Fruit fly (Drosophila melanogaster) whole organism, embryonic: Measurements from ENCODE around the gene Eig71Ei.

Experiments used
- B-H2 ChIP-seq: fragments of 200-800 bp; sonication (Bioruptor generic); optimal IDR thresholded peaks from 2 replicates; lab custom pipeline; 2018; ENCODE audit warnings: missing biosample characterization, mild to moderate bottlenecking, missing genetic modification characterization
- CG11504 ChIP-seq: fragments of 200-800 bp; sonication (Bioruptor generic); optimal IDR thresholded peaks from 3 replicates; lab custom pipeline; 2019; ENCODE audit warnings: missing biosample characterization, mild to moderate bottlenecking, missing genetic modification characterization, moderate library complexity
- CG12071 ChIP-seq: fragments of 200-800 bp; sonication (Bioruptor generic); optimal IDR thresholded peaks from 3 replicates; lab custom pipeline; 2018; ENCODE audit warnings: missing biosample characterization, mild to moderate bottlenecking, missing genetic modification characterization
- CG13123 ChIP-seq: fragments of 200-800 bp; sonication (Bioruptor generic); optimal IDR thresholded peaks from 2 replicates; lab custom pipeline; 2016; ENCODE audit warnings: missing biosample characterization, missing genetic modification characterization
- CG13624 ChIP-seq: fragments of 200-800 bp; sonication (Bioruptor generic); optimal IDR thresholded peaks from 2 replicates; lab custom pipeline; 2016; ENCODE audit warnings: missing biosample characterization, missing genetic modification characterization
- CG13894 ChIP-seq: fragments of 200-800 bp; sonication (Bioruptor generic); optimal IDR thresholded peaks from 3 replicates; lab custom pipeline; 2018; ENCODE audit warnings: missing biosample characterization, mild to moderate bottlenecking, missing genetic modification characterization, moderate library complexity
- CG14710 ChIP-seq: fragments of 200-800 bp; sonication (Bioruptor generic); optimal IDR thresholded peaks from 3 replicates; lab custom pipeline; 2019; ENCODE audit warnings: missing biosample characterization, mild to moderate bottlenecking, missing genetic modification characterization, moderate library complexity
- CG14965 ChIP-seq: fragments of 200-800 bp; sonication (Bioruptor generic); optimal IDR thresholded peaks from 2 replicates; lab custom pipeline; 2016; ENCODE audit warnings: missing biosample characterization, missing genetic modification characterization, borderline replicate concordance
- CG15073 ChIP-seq: fragments of 200-800 bp; sonication (Bioruptor generic); optimal IDR thresholded peaks from 2 replicates; lab custom pipeline; 2016; ENCODE audit warnings: missing biosample characterization, missing genetic modification characterization
- CG15479 ChIP-seq: fragments of 200-800 bp; sonication (Bioruptor generic); optimal IDR thresholded peaks from 3 replicates; lab custom pipeline; 2019; ENCODE audit warnings: missing biosample characterization, mild to moderate bottlenecking, missing genetic modification characterization, moderate library complexity
- CG16863 ChIP-seq: fragments of 200-800 bp; sonication (Bioruptor generic); optimal IDR thresholded peaks from 3 replicates; lab custom pipeline; 2016; ENCODE audit warnings: missing biosample characterization, missing genetic modification characterization
- CG17612 ChIP-seq: fragments of 200-800 bp; sonication (Bioruptor generic); IDR thresholded peaks from 2 replicates; pipeline ENCODE4 v1.3.6; 2022; ENCODE audit warnings: missing biosample characterization, missing genetic modification characterization
- CG18619 ChIP-seq: fragments of 200-800 bp; sonication (Bioruptor generic); optimal IDR thresholded peaks from 3 replicates; lab custom pipeline; 2017; ENCODE audit warnings: missing biosample characterization, mild to moderate bottlenecking, missing genetic modification characterization
- CG34376 ChIP-seq: fragments of 200-800 bp; sonication (Bioruptor generic); optimal IDR thresholded peaks from 2 replicates; lab custom pipeline; 2018; ENCODE audit warnings: missing biosample characterization, mild to moderate bottlenecking, missing genetic modification characterization
- CG4854 ChIP-seq: fragments of 200-800 bp; sonication (Bioruptor generic); optimal IDR thresholded peaks from 2 replicates; lab custom pipeline; 2016; ENCODE audit warnings: missing biosample characterization, missing genetic modification characterization, inconsistent platforms
- CG6813 ChIP-seq: fragments of 200-800 bp; sonication (Bioruptor generic); optimal IDR thresholded peaks from 2 replicates; lab custom pipeline; 2017; ENCODE audit warnings: missing biosample characterization, missing genetic modification characterization, mild to moderate bottlenecking, moderate library complexity, missing genetic modification reagents
- CG7839 ChIP-seq: fragments of 200-800 bp; sonication (Bioruptor generic); optimal IDR thresholded peaks from 3 replicates; lab custom pipeline; 2018; ENCODE audit warnings: missing biosample characterization, mild to moderate bottlenecking, missing genetic modification characterization, moderate library complexity
- CG8944 ChIP-seq: fragments of 200-800 bp; sonication (Bioruptor generic); optimal IDR thresholded peaks from 3 replicates; lab custom pipeline; 2016; ENCODE audit warnings: missing biosample characterization, missing genetic modification characterization
- CTCF ChIP-seq: fragments of 200-800 bp; sonication (Bioruptor generic); optimal IDR thresholded peaks from 2 replicates; lab custom pipeline; 2017; ENCODE audit warnings: missing biosample characterization, mild to moderate bottlenecking, missing genetic modification characterization, moderate library complexity
- D19A ChIP-seq: fragments of 200-800 bp; optimal IDR thresholded peaks from 3 replicates; lab custom pipeline; 2019; ENCODE audit warnings: missing biosample characterization, mild to moderate bottlenecking, missing genetic modification characterization, moderate library complexity
- ERR ChIP-seq: fragments of 200-800 bp; sonication (Bioruptor generic); optimal IDR thresholded peaks from 2 replicates; lab custom pipeline; 2016; ENCODE audit warnings: missing biosample characterization, missing genetic modification characterization
- Ets65A ChIP-seq: fragments of 200-800 bp; sonication (Bioruptor generic); peaks from one replicate; lab custom pipeline; 2016; ENCODE audit warnings: missing biosample characterization, missing genetic modification characterization
- HmgZ ChIP-seq: fragments of 200-800 bp; sonication (Bioruptor generic); optimal IDR thresholded peaks from 2 replicates; lab custom pipeline; 2018; ENCODE audit warnings: missing biosample characterization, mild to moderate bottlenecking, missing genetic modification characterization
- Hsf ChIP-seq: fragments of 200-800 bp; sonication (Bioruptor generic); optimal IDR thresholded peaks from 3 replicates; lab custom pipeline; 2016; ENCODE audit warnings: missing biosample characterization, missing genetic modification characterization
- Meics ChIP-seq: fragments of 200-800 bp; sonication (Bioruptor generic); optimal IDR thresholded peaks from 2 replicates; lab custom pipeline; 2017; ENCODE audit warnings: missing biosample characterization, mild to moderate bottlenecking, missing genetic modification characterization
- Pdp1 ChIP-seq, 2 experiments: fragments of 200-800 bp; sonication (Bioruptor generic); optimal IDR thresholded peaks; 3 replicates each; lab custom pipeline; 2016; ENCODE audit warnings: missing biosample characterization in 2 of 2, missing genetic modification characterization in 2 of 2, mild to moderate bottlenecking in 1 of 2, moderate library complexity in 1 of 2
- Poxn ChIP-seq: fragments of 200-800 bp; sonication (Bioruptor generic); IDR thresholded peaks from 2 replicates; pipeline ENCODE4 v1.3.6; 2022; ENCODE audit warnings: missing biosample characterization, missing genetic modification characterization
- Xrp1 ChIP-seq: fragments of 200-800 bp; sonication (Bioruptor generic); IDR thresholded peaks from 2 replicates; pipeline ENCODE4 v1.3.6; 2022; ENCODE audit warnings: missing biosample characterization, missing genetic modification characterization
- ara ChIP-seq: fragments of 200-800 bp; sonication (Bioruptor generic); IDR thresholded peaks from 2 replicates; pipeline ENCODE4 v1.3.6; 2022; ENCODE audit warnings: missing biosample characterization, missing genetic modification characterization
- bowl ChIP-seq: fragments of 200-800 bp; sonication (Bioruptor generic); IDR thresholded peaks from 2 replicates; pipeline ENCODE4 v1.3.6; 2022; ENCODE audit warnings: missing biosample characterization, missing genetic modification characterization
- ci ChIP-seq: fragments of 200-800 bp; sonication (Bioruptor generic); IDR thresholded peaks from 3 replicates; pipeline ENCODE4 v1.3.6; 2022; ENCODE audit warnings: missing biosample characterization, missing genetic modification characterization
- corto ChIP-seq: fragments of 200-800 bp; sonication (Bioruptor generic); optimal IDR thresholded peaks from 2 replicates; lab custom pipeline; 2016; ENCODE audit warnings: missing biosample characterization, mild to moderate bottlenecking, missing genetic modification characterization, moderate library complexity
- dmrt11E ChIP-seq: fragments of 200-800 bp; sonication (Bioruptor generic); optimal IDR thresholded peaks from 3 replicates; lab custom pipeline; 2018; ENCODE audit warnings: missing biosample characterization, mild to moderate bottlenecking, missing genetic modification characterization, moderate library complexity
- ewg ChIP-seq: fragments of 200-800 bp; sonication (Bioruptor generic); optimal IDR thresholded peaks from 3 replicates; lab custom pipeline; 2017; ENCODE audit warnings: mild to moderate bottlenecking, missing biosample characterization, missing genetic modification reagents, missing genetic modification characterization
- fd96Cb ChIP-seq: fragments of 200-800 bp; sonication (Bioruptor generic); optimal IDR thresholded peaks from 2 replicates; lab custom pipeline; 2018; ENCODE audit warnings: missing biosample characterization, mild to moderate bottlenecking, missing genetic modification characterization, moderate library complexity
- gfzf ChIP-seq: fragments of 200-800 bp; sonication (Bioruptor generic); optimal IDR thresholded peaks from 2 replicates; lab custom pipeline; 2016; ENCODE audit warnings: missing biosample characterization, mild to moderate bottlenecking, missing genetic modification characterization, moderate library complexity
- insv ChIP-seq, 2 experiments: fragments of 200-800 bp; sonication (Bioruptor generic); optimal IDR thresholded peaks; 3 replicates each; lab custom pipeline; 2016 to 2018; ENCODE audit warnings: missing biosample characterization in 2 of 2, missing genetic modification characterization in 2 of 2
- jumu ChIP-seq: fragments of 200-800 bp; sonication (Bioruptor generic); optimal IDR thresholded peaks from 3 replicates; lab custom pipeline; 2016; ENCODE audit warnings: missing biosample characterization, missing genetic modification characterization
- oc ChIP-seq: fragments of 200-800 bp; sonication (Bioruptor generic); optimal IDR thresholded peaks from 2 replicates; lab custom pipeline; 2018; ENCODE audit warnings: missing biosample characterization, mild to moderate bottlenecking, missing genetic modification characterization, moderate library complexity
- org-1 ChIP-seq: fragments of 200-800 bp; sonication (Bioruptor generic); optimal IDR thresholded peaks from 2 replicates; lab custom pipeline; 2017; ENCODE audit warnings: missing biosample characterization, missing genetic modification characterization
- pnt ChIP-seq: fragments of 200-800 bp; sonication (Bioruptor generic); optimal IDR thresholded peaks from 3 replicates; lab custom pipeline; 2016; ENCODE audit warnings: missing biosample characterization, missing genetic modification characterization
- pum ChIP-seq: fragments of 200-800 bp; sonication (Bioruptor generic); optimal IDR thresholded peaks from 2 replicates; lab custom pipeline; 2016; ENCODE audit warnings: missing biosample characterization, missing genetic modification characterization
- sd ChIP-seq: fragments of 200-800 bp; sonication (Bioruptor generic); optimal IDR thresholded peaks from 3 replicates; lab custom pipeline; 2018; ENCODE audit warnings: missing biosample characterization, mild to moderate bottlenecking, missing genetic modification characterization, moderate library complexity
- sens ChIP-seq: fragments of 200-800 bp; sonication (Bioruptor generic); peaks from one replicate; lab custom pipeline; 2016; ENCODE audit warnings: missing biosample characterization, missing genetic modification characterization
- so ChIP-seq: fragments of 200-800 bp; sonication (Bioruptor generic); IDR thresholded peaks from 3 replicates; pipeline ENCODE4 v1.3.6; 2022; ENCODE audit warnings: missing biosample characterization, missing genetic modification characterization
- tgo ChIP-seq: fragments of 200-800 bp; sonication (Bioruptor generic); IDR thresholded peaks from 3 replicates; pipeline ENCODE4 v1.3.6; 2022; ENCODE audit warnings: missing biosample characterization, missing genetic modification characterization
- unc-4 ChIP-seq: fragments of 200-800 bp; sonication (Bioruptor generic); IDR thresholded peaks from 2 replicates; pipeline ENCODE4 v1.3.6; 2022; ENCODE audit warnings: missing biosample characterization, missing genetic modification characterization; ENCODE audit not compliant: partially characterized antibody
- vfl ChIP-seq: fragments of 200-800 bp; sonication (Bioruptor generic); optimal IDR thresholded peaks from 2 replicates; lab custom pipeline; 2016; ENCODE audit warnings: missing biosample characterization, missing genetic modification characterization
- wek ChIP-seq: fragments of 200-800 bp; sonication (Bioruptor generic); optimal IDR thresholded peaks from 3 replicates; lab custom pipeline; 2018; ENCODE audit warnings: missing biosample characterization, mild to moderate bottlenecking, missing genetic modification characterization, moderate library complexity
- wor ChIP-seq: fragments of 200-800 bp; sonication (Bioruptor generic); IDR thresholded peaks from 2 replicates; pipeline ENCODE4 v1.3.6; 2022; ENCODE audit warnings: missing biosample characterization, missing genetic modification characterization
- yki ChIP-seq: fragments of >200 bp; optimal IDR thresholded peaks from 3 replicates; lab custom pipeline; 2018

Eig71Ei gene

DNA sequence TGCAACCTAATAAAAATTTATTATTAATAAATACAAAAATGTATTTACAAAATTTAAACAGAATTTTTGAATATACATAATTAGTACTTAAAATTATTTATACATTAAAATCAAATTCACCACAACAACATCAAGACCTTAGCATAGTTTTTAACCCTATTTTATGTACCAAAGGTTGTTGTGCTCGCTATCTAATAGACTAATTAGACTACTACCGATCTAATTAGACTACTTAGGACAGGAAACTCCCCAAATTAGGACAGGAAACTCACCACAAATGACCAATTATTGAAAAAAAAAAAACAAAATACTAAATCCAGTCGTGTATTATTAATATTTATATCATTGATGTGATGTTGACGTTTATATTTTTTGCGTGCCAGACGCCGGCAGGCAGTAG lies 22.5 kb upstream of the Eig71Ei start (continued):
- TF ChIP-seq Poxn (no peak), jumu (no peak), insv (GFP tag; optimal IDR thresholded peaks at IDR 0.05; lab: Kevin White, UChicago) (peak; percentile 65 to 96), vfl (GFP tag; lab: Kevin White, UChicago) (no peak), Meics (no peak), sens (GFP tag; lab: Kevin White, UChicago) (peak; percentile 71), CG4854 (GFP tag; lab: Kevin White, UChicago) (no peak), dmrt11E (peak; percentile 20), ewg (peak; percentile 29), gfzf (GFP tag; lab: Kevin White, UChicago) (peak; percentile 44), ci (peak; percentile 54; the same call in 2 of the 3 replicates), corto (GFP tag; lab: Kevin White, UChicago) (no peak), yki (lab: Kevin White, UChicago) (no peak)

DNA sequence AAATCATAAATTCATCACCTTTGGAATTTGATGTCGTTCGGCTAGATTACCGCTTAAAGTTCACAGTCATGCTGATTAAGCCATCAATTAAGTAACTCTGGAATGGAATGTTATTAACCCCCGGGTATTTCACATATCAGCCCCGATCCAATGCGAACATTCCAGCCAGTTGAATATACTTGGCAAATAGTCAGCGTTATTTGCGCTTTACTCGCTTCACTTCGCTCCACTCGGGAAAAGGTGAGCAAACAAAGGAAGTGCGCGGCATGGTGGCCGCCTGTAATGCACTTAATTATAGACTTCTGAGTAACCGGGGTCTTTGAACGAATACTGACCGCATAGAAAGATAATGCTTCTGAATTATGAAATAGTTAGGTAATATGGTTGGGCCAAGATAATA lies 21.9 kb upstream of the Eig71Ei start:
- TF ChIP-seq Xrp1 (GFP tag; lab: Robert Waterston, UW) (peak; percentile 39), CG16863 (GFP tag; lab: Kevin White, UChicago) (no peak), sens (GFP tag; lab: Kevin White, UChicago) (no peak), wek (peak; percentile 28), Ets65A (GFP tag; lab: Kevin White, UChicago) (peak; percentile 52), CG34376 (GFP tag; lab: Kevin White, UChicago) (no peak), sd (tag; lab: Kevin White, UChicago) (peak; percentile 17), CG15073 (GFP tag; lab: Kevin White, UChicago) (no peak), pnt (GFP tag; lab: Kevin White, UChicago) (no peak), CG17612 (GFP tag; lab: Robert Waterston, UW) (no peak)

DNA sequence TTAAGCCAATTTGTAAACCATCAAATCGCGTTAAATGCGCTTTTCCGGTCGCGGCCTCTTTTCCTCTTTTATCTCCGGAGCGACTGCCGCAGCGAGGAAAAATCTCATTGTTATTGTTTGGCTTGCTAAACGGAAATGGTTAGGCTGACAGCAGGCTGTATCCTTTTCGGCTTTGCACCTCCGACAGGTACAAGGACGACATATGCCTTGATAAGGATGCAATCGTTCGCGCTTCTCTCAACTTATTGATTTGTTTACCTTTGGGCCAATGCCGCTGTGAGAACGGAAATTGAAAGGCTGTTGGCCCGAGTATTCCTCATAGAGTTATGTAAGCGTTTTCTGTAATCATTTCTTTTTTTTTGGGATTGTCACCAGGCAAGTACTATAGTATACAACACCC lies 21.0 kb upstream of the Eig71Ei start:
- TF ChIP-seq unc-4 (GFP tag; lab: Robert Waterston, UW): no peak
- TF ChIP-seq Pdp1 (GFP tag; optimal IDR thresholded peaks at IDR 0.05; lab: Kevin White, UChicago): peak in 1 of 2 experiments; percentile 64
- TF ChIP-seq CG15479: peak; percentile 68
- TF ChIP-seq bowl (GFP tag; lab: Robert Waterston, UW): no peak
- no peak for TF ChIP-seq CG14965
- no peak for TF ChIP-seq CG11504 (tag; lab: Kevin White, UChicago)
- TF ChIP-seq Hsf: no peak
- TF ChIP-seq pum (GFP tag; lab: Kevin White, UChicago): no peak
- peak; percentile 39 for TF ChIP-seq oc (tag; lab: Kevin White, UChicago)
- TF ChIP-seq so (GFP tag; lab: Robert Waterston, UW): no peak
- no peak for TF ChIP-seq CG7839 (tag; lab: Kevin White, UChicago)
- no peak for TF ChIP-seq CG13123
- TF ChIP-seq D19A (tag; lab: Kevin White, UChicago): no peak
- no peak for TF ChIP-seq CG13894 (tag; lab: Kevin White, UChicago)
- no peak for TF ChIP-seq wor
- no peak for TF ChIP-seq fd96Cb (tag; lab: Kevin White, UChicago)
- TF ChIP-seq tgo (GFP tag; lab: Robert Waterston, UW): no peak
- no peak for TF ChIP-seq HmgZ (tag; lab: Kevin White, UChicago)
- no peak for TF ChIP-seq CG14710 (tag; lab: Kevin White, UChicago)
- TF ChIP-seq CG8944 (GFP tag; lab: Kevin White, UChicago): no peak
- no peak for TF ChIP-seq ERR
- no peak for TF ChIP-seq CG6813 (GFP tag; lab: Kevin White, UChicago)
- no peak for TF ChIP-seq ara (GFP tag; lab: Robert Waterston, UW)
- TF ChIP-seq CG18619 (GFP tag; lab: Kevin White, UChicago): no peak
- TF ChIP-seq CG13624 (GFP tag; lab: Kevin White, UChicago): no peak
- no peak for TF ChIP-seq CG12071 (GFP tag; lab: Kevin White, UChicago)
- no peak for TF ChIP-seq B-H2 (GFP tag; lab: Kevin White, UChicago)
- no peak for TF ChIP-seq org-1
- no peak for TF ChIP-seq CTCF (GFP tag; lab: Kevin White, UChicago)
